Fruit fly (Drosophila melanogaster) Kc167 (cell line): ENCODE measurements around the gene CG5290.

ENCODE experiments used
- Myc ChIP-seq: fragments of >200 bp; optimal IDR thresholded peaks from 2 replicates; lab custom pipeline; 2017; ENCODE audit warnings: missing external identifiers
- Sin3A ChIP-seq: fragments of >200 bp; optimal IDR thresholded peaks from 2 replicates; lab custom pipeline; 2018; ENCODE audit warnings: missing external identifiers
- h ChIP-seq: fragments of >200 bp; optimal IDR thresholded peaks from 3 replicates; lab custom pipeline; 2018; ENCODE audit warnings: missing external identifiers
- insv ChIP-seq: fragments of >200 bp; optimal IDR thresholded peaks from 3 replicates; lab custom pipeline; 2018; ENCODE audit warnings: missing external identifiers
- psq ChIP-seq: fragments of >200 bp; optimal IDR thresholded peaks from 2 replicates; lab custom pipeline; 2017; ENCODE audit warnings: missing external identifiers
- ttk ChIP-seq: sonication (Bioruptor generic); optimal IDR thresholded peaks from 2 replicates; lab custom pipeline; 2017; ENCODE audit warnings: missing external identifiers

The CG5290 gene

dm6 chr3L:17931887-17932286 is 19.5 kb upstream of the CG5290 start:
- no peak for TF ChIP-seq h (lab: Kevin White, UChicago)
- TF ChIP-seq Sin3A, result no peak
- TF ChIP-seq insv (lab: Kevin White, UChicago), result no peak
- no peak for TF ChIP-seq ttk (lab: Kevin White, UChicago)
- no peak for TF ChIP-seq Myc
- TF ChIP-seq psq (lab: Kevin White, UChicago), result no peak

- no peak for TF ChIP-seq h (lab: Kevin White, UChicago)
- no peak for TF ChIP-seq ttk (lab: Kevin White, UChicago)
- TF ChIP-seq Sin3A, result no peak
- TF ChIP-seq Myc, result no peak
- no peak for TF ChIP-seq insv (lab: Kevin White, UChicago)
- no peak for TF ChIP-seq psq (lab: Kevin White, UChicago)
These were observed 17.6 kb upstream of the CG5290 start for dm6 chr3L:17929697-17930581.

- no peak for TF ChIP-seq Myc
- TF ChIP-seq psq (lab: Kevin White, UChicago), result no peak
- no peak for TF ChIP-seq insv (lab: Kevin White, UChicago)
- TF ChIP-seq h (lab: Kevin White, UChicago), result no peak
- TF ChIP-seq Sin3A, result no peak
- no peak for TF ChIP-seq ttk (lab: Kevin White, UChicago)
These were observed 15.7 kb upstream of the CG5290 start for dm6 chr3L:17928106-17928505.

- no peak for TF ChIP-seq insv (lab: Kevin White, UChicago)
- TF ChIP-seq Myc, result no peak
- TF ChIP-seq Sin3A, result no peak
- TF ChIP-seq h (lab: Kevin White, UChicago), result no peak
- no peak for TF ChIP-seq psq (lab: Kevin White, UChicago)
- TF ChIP-seq ttk (lab: Kevin White, UChicago), result no peak
These were observed 14.4 kb upstream of the CG5290 start for dm6 chr3L:17926575-17927276.

- no peak for TF ChIP-seq Myc
- TF ChIP-seq insv (lab: Kevin White, UChicago), result no peak
- TF ChIP-seq ttk (lab: Kevin White, UChicago), result no peak
- no peak for TF ChIP-seq psq (lab: Kevin White, UChicago)
- no peak for TF ChIP-seq h (lab: Kevin White, UChicago)
- no peak for TF ChIP-seq Sin3A
These were observed 12.9 kb upstream of the CG5290 start for dm6 chr3L:17925180-17925753.

- TF ChIP-seq h (lab: Kevin White, UChicago), result no peak
- no peak for TF ChIP-seq Myc
- TF ChIP-seq Sin3A, result no peak
- no peak for TF ChIP-seq ttk (lab: Kevin White, UChicago)
- TF ChIP-seq insv (lab: Kevin White, UChicago), result no peak
- TF ChIP-seq psq (lab: Kevin White, UChicago), result no peak
These were observed 11.8 kb upstream of the CG5290 start for dm6 chr3L:17924005-17924755.

- TF ChIP-seq h (lab: Kevin White, UChicago) (no peak), Sin3A (no peak), Myc (no peak), insv (lab: Kevin White, UChicago) (no peak), psq (lab: Kevin White, UChicago) (no peak), ttk (lab: Kevin White, UChicago) (no peak)
These were observed 10.1 kb upstream of the CG5290 start for dm6 chr3L:17922182-17923102.

- TF ChIP-seq Myc, result no peak
- no peak for TF ChIP-seq h (lab: Kevin White, UChicago)
- TF ChIP-seq ttk (lab: Kevin White, UChicago), result no peak
- no peak for TF ChIP-seq Sin3A
- TF ChIP-seq insv (lab: Kevin White, UChicago), result no peak
- TF ChIP-seq psq (lab: Kevin White, UChicago), result no peak
These were observed 9.1 kb upstream of the CG5290 start for dm6 chr3L:17921462-17921861.

dm6 chr3L:17917687-17918434 is 5.5 kb upstream of the CG5290 start:
- TF ChIP-seq psq (lab: Kevin White, UChicago), result no peak
- TF ChIP-seq ttk (lab: Kevin White, UChicago), result no peak
- no peak for TF ChIP-seq h (lab: Kevin White, UChicago)
- TF ChIP-seq Sin3A, result no peak
- TF ChIP-seq insv (lab: Kevin White, UChicago), result no peak
- no peak for TF ChIP-seq Myc
